Worm (Caenorhabditis elegans): ENCODE results near the gene aqp-6.
A peak's percentile ranks its signal among the peaks of the same experiment; 100 is the strongest.

The aqp-6 gene

DNA sequence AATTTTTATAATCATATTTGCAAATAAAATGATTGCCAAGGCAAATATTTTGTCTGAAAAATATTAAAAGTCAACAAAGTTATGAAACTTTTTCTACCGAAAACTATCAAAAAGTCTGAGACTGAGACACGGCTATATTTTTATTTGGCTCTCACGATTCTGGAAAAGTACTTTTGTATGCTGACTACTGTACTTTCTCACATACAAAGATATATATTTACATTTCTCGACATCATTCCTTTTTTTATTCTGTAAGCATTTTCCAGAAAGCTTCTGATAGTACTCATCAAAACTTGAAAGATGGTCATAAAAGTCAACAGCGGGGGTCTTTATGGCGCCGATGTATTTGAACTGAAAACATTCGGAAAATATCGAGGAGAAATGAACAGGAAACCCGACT is at the start of gene aqp-6:
Gene aqp-6, plus strand, starts transcription at position 301 of the 400 bp plus-strand sequence.
- TF ChIP-seq mxl-2 (GFP tag; conservative IDR thresholded peaks at IDR 0.05), result no peak
- no peak for TF ChIP-seq duxl-1 (tag; optimal IDR thresholded peaks at IDR 0.05; ENCODE audit: poor library complexity)
- TF ChIP-seq php-3 (GFP tag; IDR thresholded peaks at IDR 0.05), result no peak
- no peak for TF ChIP-seq dpl-1 (GFP tag; optimal IDR thresholded peaks at IDR 0.05)
- no peak for TF ChIP-seq gei-8 (GFP tag; optimal IDR thresholded peaks at IDR 0.05)
- TF ChIP-seq ceh-44 (GFP tag; IDR thresholded peaks at IDR 0.05), result no peak

DNA sequence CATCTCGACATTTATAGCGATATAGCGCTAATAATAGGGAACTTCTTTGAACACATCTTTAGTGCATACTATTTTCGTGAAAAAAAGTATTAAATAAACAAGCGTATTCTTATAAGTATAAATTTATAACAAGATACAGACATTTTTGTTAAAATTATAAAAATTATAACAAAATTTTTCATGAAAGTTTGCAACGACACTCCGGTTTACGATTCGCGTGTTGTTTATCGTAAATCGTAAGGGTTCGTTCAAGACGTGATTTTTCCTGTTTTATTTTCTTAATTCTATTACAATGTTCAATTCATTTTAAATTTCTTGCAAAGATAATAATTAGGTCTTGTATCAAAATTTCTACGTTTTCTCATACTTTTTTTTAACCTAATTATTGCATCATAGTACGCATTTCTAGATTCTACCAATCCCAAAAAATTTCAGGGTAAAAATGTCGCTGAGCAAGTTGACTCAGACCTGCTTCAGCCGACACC is 49.5 kb upstream of the aqp-6 start, which contains the start of gene scpl-4:
Gene scpl-4, plus strand, starts transcription at position 435 of the 485 bp plus-strand sequence.
- TF ChIP-seq tag-97 (GFP tag; IDR thresholded peaks at IDR 0.05), result no peak
- TF ChIP-seq T20F7.1 (GFP tag; optimal IDR thresholded peaks at IDR 0.05), result peak; percentile 88
- peak; percentile 21 for TF ChIP-seq R02D3.7 (tag; optimal IDR thresholded peaks at IDR 0.05)

DNA sequence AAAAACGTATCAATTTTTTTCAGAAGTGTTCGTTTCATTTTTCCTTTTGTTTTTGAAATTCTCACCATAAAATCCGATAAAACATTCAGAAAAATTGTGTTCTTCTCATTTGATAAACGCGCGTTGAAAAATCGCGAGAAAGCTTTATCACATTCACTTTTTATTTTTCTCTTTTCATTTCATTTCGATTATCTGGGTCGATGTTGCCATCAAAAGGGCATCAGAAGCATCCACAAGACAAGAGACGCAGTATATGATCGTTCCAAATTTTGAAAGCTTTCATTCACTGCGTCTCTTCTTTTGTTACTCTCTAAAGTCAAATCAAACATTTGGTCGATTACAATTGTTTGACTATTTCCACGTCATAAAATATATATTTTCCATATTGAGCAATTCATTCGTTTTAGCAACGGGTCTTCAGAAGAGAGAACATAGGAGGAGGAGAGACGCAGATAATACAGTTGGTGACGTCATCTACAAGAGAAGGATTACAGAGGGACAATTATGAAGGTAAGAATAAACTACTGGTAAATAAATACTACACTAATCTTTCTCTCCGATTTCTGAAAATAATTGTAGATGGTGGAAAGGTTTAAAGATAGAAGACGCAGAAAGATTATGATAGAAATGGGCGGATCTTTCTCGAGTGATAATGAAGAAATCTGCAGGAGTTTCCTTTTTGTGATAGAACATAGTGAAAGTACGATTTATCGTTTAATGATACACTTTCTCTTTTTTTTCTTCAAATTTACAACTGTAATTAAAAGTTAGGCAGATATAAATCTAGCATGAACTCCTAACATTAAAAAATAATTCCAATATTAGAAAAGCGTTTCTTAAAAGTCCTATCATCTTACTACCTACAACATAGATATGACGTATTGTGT is 46.0 kb upstream of the aqp-6 start, which contains the start of gene H27A22.1:
Gene H27A22.1, plus strand, starts transcription at position 505 of the 887 bp plus-strand sequence.
- no peak for TF ChIP-seq dve-1 (tag; optimal IDR thresholded peaks at IDR 0.05; ENCODE audit: insufficient read depth)
- TF ChIP-seq daf-16 (GFP tag; optimal IDR thresholded peaks at IDR 0.05), result no peak
- TF ChIP-seq daf-16 (tag; optimal IDR thresholded peaks at IDR 0.05), result peak; percentile 4
- no peak for TF ChIP-seq nhr-48 (tag; optimal IDR thresholded peaks at IDR 0.05)
- TF ChIP-seq aha-1 (tag), result peak; percentile 96
- no peak for TF ChIP-seq ces-1 (GFP tag; optimal IDR thresholded peaks at IDR 0.05)

DNA sequence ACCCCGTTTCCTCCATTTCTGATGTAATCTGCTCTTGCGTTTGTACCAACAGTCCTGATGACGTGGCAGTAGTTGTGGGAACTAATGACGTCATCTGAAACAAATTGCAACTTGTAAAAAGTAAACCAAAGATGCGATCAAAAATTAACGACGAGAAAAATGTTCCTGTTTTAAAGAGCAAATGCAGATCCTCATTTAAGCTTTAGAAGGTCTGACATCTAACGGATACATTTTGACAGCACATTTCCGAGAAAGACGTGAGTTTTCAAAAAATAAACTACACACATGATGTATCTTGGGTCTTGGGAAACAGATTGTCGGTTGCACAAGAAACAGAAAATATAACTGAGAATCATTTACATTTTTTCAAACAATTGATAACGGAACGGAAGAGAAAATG is 32.8 kb upstream of the aqp-6 start, which contains the start of gene H09F14.1:
Gene H09F14.1, minus strand, starts transcription at position 101 of the 400 bp plus-strand sequence.
- no peak for TF ChIP-seq nhr-237 (tag; optimal IDR thresholded peaks at IDR 0.05)
- TF ChIP-seq ceh-28 (tag; optimal IDR thresholded peaks at IDR 0.05), result no peak
- TF ChIP-seq nhr-25 (tag; optimal IDR thresholded peaks at IDR 0.05; ENCODE audit: borderline replicate concordance, insufficient read depth), result no peak
- TF ChIP-seq Y75B8A.6 (GFP tag; IDR thresholded peaks at IDR 0.05), result no peak
- no peak for TF ChIP-seq unc-39 (tag; optimal IDR thresholded peaks at IDR 0.05)

DNA sequence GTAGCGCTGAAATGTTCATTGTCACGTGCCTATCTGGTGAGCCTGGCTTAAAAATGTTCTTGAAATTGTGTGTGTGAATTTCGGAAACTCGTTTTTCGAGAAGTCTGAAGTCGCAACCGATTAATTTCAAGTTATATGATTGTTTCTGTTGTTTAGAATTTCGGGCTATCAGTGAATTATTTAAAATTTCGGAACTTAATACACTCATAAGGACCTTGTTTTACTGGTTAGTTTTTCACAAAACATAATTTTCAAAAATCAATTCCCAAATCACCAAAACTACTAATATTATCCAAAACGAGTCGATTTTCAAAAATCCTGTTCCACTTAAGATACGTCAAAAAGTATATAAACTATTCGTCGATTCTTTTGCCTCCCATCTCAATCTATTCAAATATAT is 17.7 kb upstream of the aqp-6 start:
- TF ChIP-seq aly-2 (tag; optimal IDR thresholded peaks at IDR 0.05), result no peak
- TF ChIP-seq aha-1 (tag), result peak; percentile 42
- TF ChIP-seq unc-62 (GFP tag; optimal IDR thresholded peaks at IDR 0.05 in 1 of 2), result peak in 1 of 2 experiments; percentile 98
- TF ChIP-seq unc-62 (tag; optimal IDR thresholded peaks at IDR 0.05), result no peak
- no peak for TF ChIP-seq nhr-77 (tag; optimal IDR thresholded peaks at IDR 0.05)

DNA sequence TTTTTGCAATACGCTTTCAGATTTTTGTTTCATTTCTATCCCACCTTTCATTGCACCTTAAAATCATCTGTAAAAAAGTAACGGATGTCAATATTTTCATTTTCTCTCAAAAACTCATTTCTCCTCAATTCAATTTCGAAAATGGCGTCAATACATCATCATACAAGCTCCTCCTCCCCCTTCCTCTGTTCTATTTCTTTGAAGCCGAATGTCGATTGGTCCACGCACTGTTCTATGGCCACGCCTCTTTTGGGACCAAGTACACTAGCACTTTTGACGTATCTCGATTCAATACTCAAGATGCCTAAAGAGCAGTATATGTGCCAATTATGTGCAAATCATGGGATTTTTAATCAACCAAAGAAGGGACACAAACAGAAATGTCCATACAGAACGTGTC is 15.5 kb upstream of the aqp-6 start, which contains the start of gene mab-23:
Gene mab-23, plus strand, starts transcription at position 301 of the 400 bp plus-strand sequence.
- TF ChIP-seq zag-1 (tag; optimal IDR thresholded peaks at IDR 0.05) (no peak), mxl-2 (GFP tag; conservative IDR thresholded peaks at IDR 0.05) (no peak), arid-1 (GFP tag; conservative IDR thresholded peaks at IDR 0.05) (no peak), lin-38 (GFP tag; IDR thresholded peaks at IDR 0.05) (no peak), lir-3 (tag; optimal IDR thresholded peaks at IDR 0.05) (no peak), ceh-32 (tag; optimal IDR thresholded peaks at IDR 0.05; ENCODE audit: poor library complexity) (no peak), nhr-76 (tag; optimal IDR thresholded peaks at IDR 0.05) (no peak)
